Fruit fly (Drosophila melanogaster): ENCODE data around the gene Nep1.

DNA sequence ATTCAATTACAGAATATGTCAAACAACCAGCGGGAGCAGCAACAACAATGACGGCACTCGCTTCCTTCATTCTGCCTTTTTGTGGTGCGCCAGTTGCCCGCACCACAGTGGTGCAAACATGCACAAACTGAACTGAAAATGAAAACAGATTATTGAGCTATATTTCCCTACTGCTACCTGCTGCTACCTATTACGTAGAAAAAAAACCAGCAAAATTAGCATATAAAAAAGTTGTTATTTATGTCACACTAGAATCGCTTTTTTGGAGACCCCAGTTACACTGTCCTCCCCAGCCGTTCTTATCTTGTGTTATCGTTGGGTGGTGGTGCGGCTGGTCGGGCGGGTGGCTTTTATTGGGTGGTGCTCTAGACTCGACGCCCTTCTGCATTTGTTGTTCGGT lies 6.6 kb downstream of the Nep1 start:
- TF ChIP-seq CG10348 (GFP tag; IDR thresholded peaks at IDR 0.05), result no peak
- 0 out of 2 replicates have a peak, but pooled peaks have one; percentile 42 for TF ChIP-seq CG12605 (GFP tag; IDR thresholded peaks at IDR 0.05)
- no peak for TF ChIP-seq Snoo (tag; optimal IDR thresholded peaks at IDR 0.05)
- TF ChIP-seq CG14655 (GFP tag; optimal IDR thresholded peaks at IDR 0.05), result peak; percentile 51
- TF ChIP-seq CG8159 (tag; optimal IDR thresholded peaks at IDR 0.05), result peak; percentile 62
- TF ChIP-seq D1 (tag; optimal IDR thresholded peaks at IDR 0.05), result no peak
- TF ChIP-seq CG13204 (GFP tag; optimal IDR thresholded peaks at IDR 0.05), result no peak
- TF ChIP-seq CG4496 (GFP tag; IDR thresholded peaks at IDR 0.05), result no peak; the same call in 2 of the 3 replicates
- TF ChIP-seq CG8301 (tag; optimal IDR thresholded peaks at IDR 0.05), result no peak
- TF ChIP-seq Ets98B (GFP tag; IDR thresholded peaks at IDR 0.05), result peak; percentile 47
- TF ChIP-seq CG9948 (tag; optimal IDR thresholded peaks at IDR 0.05), result peak; percentile 51
- TF ChIP-seq EcR (GFP tag; optimal IDR thresholded peaks at IDR 0.05), result no peak
- TF ChIP-seq Pif1A (GFP tag; optimal IDR thresholded peaks at IDR 0.05), result peak; percentile 58
- TF ChIP-seq Pif1B (GFP tag; optimal IDR thresholded peaks at IDR 0.05), result peak; percentile 39

All from whole organism, pupa.